Worm (Caenorhabditis elegans): ENCODE measurements around the gene F21D9.11.
"Not testable (repeated sequence)": the region's sequence is repeated elsewhere in the genome, so short reads cannot be mapped to it uniquely, and the experiment has no call there.

The F21D9.11 gene

ce11 chrV:19260686-19261085 lies 8.7 kb downstream of the F21D9.11 start:
- no peak for TF ChIP-seq M03D4.4 (tag; optimal IDR thresholded peaks at IDR 0.05)

DNA sequence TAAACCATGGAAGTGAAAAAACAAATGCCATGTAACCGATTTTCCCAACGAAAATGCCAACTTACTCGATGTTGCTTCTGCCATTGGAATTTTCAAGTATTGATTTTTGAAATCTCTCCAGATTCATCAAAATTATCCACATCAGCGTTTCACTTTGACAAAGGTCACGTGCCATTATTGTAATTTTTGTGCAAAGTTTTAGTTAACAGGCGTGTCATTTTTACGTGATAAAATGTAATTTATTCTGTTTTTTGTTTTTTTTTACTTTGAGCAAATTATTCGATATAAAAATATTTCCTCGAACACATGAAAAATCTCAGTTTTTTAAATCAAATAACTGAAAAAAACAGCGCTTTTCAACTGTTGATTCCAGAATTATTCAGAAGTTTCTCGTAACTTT lies 10.4 kb downstream of the F21D9.11 start, which contains the start of gene F21D9.2:
Gene F21D9.2 (minus strand): TSS at position 101 of the 400 bp plus-strand sequence.
- TF ChIP-seq nhr-237 (tag; optimal IDR thresholded peaks at IDR 0.05) (no peak), lin-32 (GFP tag; optimal IDR thresholded peaks at IDR 0.05) (no peak), elt-1 (tag; optimal IDR thresholded peaks at IDR 0.05; ENCODE audit: borderline replicate concordance, insufficient read depth) (no peak), zip-8 (tag; optimal IDR thresholded peaks at IDR 0.05) (no peak), sem-2 (GFP tag; optimal IDR thresholded peaks at IDR 0.05) (no peak), nhr-28 (tag; optimal IDR thresholded peaks at IDR 0.05) (no peak), nhr-2 (tag; optimal IDR thresholded peaks at IDR 0.05) (no peak), pha-4 (tag; optimal IDR thresholded peaks at IDR 0.05) (no peak), ceh-83 (GFP tag; optimal IDR thresholded peaks at IDR 0.05) (no peak), cnd-1 (tag; optimal IDR thresholded peaks at IDR 0.05) (no peak), ces-1 (GFP tag; optimal IDR thresholded peaks at IDR 0.05) (no peak)

DNA sequence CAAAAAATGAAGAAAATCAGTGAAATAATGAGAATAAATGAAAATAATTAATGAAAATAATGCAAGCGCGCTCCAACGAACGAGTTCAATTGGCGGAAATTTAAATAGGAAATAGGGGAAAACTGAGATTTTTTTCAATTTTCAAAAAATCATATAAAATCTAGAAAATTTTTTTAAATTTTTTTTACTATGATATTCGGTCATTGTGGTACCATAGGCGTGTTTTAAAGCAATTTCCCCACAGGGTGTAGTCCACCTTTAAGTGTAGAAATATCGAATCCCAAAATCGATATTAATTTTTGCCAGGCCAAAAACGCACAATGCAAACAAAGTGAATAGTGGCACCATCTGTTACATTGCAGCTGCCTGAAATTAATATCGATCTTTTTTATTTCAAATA lies 12.2 kb downstream of the F21D9.11 start, which contains the start of gene F21D9.1:
Gene F21D9.1 (plus strand): TSS at position 301 of the 400 bp plus-strand sequence.
- TF ChIP-seq cnd-1 (tag; optimal IDR thresholded peaks at IDR 0.05); lin-32 (GFP tag; optimal IDR thresholded peaks at IDR 0.05); ceh-43 (GFP tag; optimal IDR thresholded peaks at IDR 0.05): not testable (repeated sequence)

DNA sequence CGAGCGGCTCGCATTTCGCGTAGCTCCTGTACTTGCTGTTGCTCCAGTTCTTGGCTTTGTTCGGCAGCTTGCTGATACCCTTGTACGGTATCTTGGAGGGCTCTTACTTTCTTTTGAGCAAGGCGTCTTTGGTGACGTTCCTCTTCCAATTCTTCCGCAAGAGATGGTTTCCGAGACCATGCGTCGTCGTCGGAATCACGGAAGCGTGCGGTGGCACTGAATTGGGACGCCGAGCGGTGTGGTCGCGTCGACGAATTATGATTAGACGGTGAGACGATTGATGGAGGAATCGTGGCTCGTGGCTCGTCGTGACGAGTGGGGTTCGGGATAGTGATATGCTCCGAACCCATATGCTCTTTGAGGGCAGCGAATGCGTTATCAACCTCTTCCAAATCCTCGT lies 24.4 kb downstream of the F21D9.11 start:
- TF ChIP-seq pha-4 (tag; optimal IDR thresholded peaks at IDR 0.05) (no peak), snpc-4 (tag; optimal IDR thresholded peaks at IDR 0.05) (no peak), drap-1 (GFP tag; optimal IDR thresholded peaks at IDR 0.05) (no peak), elt-1 (tag; optimal IDR thresholded peaks at IDR 0.05; ENCODE audit: borderline replicate concordance, insufficient read depth) (no peak), ztf-11 (tag; optimal IDR thresholded peaks at IDR 0.05) (no peak), ham-2 (GFP tag; optimal IDR thresholded peaks at IDR 0.05) (no peak), ceh-43 (GFP tag; optimal IDR thresholded peaks at IDR 0.05) (no peak), nhr-28 (tag; optimal IDR thresholded peaks at IDR 0.05) (no peak), mep-1 (tag; optimal IDR thresholded peaks at IDR 0.05) (no peak), ceh-39 (tag; optimal IDR thresholded peaks at IDR 0.05) (no peak), nhr-237 (tag; optimal IDR thresholded peaks at IDR 0.05) (no peak)

- TF ChIP-seq mls-2 (tag; optimal IDR thresholded peaks at IDR 0.05) (no peak), ceh-39 (tag; optimal IDR thresholded peaks at IDR 0.05) (no peak), sptf-1 (tag; optimal IDR thresholded peaks at IDR 0.05) (no peak), M03D4.4 (tag; optimal IDR thresholded peaks at IDR 0.05) (no peak), pha-4 (tag; optimal IDR thresholded peaks at IDR 0.05) (no peak), unc-62 (GFP tag; optimal IDR thresholded peaks at IDR 0.05) (no peak), ceh-43 (GFP tag; optimal IDR thresholded peaks at IDR 0.05) (no peak)
Measured at ce11 chrV:19278488-19278887, 26.5 kb downstream of the F21D9.11 start.

ce11 chrV:19279888-19280287 lies 27.9 kb downstream of the F21D9.11 start, which contains the start of gene F21D9.8:
TSS of gene F21D9.8 (minus strand) at chrV:19279988.
- TF ChIP-seq drap-1 (GFP tag; optimal IDR thresholded peaks at IDR 0.05) (no peak), nhr-2 (tag; optimal IDR thresholded peaks at IDR 0.05) (no peak), sem-2 (GFP tag; optimal IDR thresholded peaks at IDR 0.05) (no peak), nhr-12 (tag; optimal IDR thresholded peaks at IDR 0.05) (no peak), flh-1 (GFP tag; optimal IDR thresholded peaks at IDR 0.05) (no peak), mep-1 (tag; optimal IDR thresholded peaks at IDR 0.05) (no peak)

DNA sequence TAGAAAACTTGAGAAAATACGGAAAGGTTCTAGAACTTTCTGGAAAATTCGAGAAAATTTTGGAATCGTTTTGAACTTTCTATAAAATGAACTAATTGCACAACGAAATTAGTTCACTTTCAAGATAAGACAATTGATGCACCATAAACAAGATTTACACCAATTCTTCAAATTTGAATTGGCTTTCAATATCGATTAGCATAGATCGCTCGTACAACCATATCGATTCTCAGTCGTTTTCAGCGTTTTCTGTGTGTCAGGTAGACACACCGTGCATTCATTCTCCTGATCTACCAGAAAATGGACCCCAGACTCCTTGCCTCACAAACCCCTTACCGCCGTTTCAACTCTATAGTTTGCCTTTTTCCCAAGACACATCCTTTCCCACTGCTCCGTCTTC lies 30.4 kb downstream of the F21D9.11 start, which contains the start of gene fbxb-117:
Gene fbxb-117 (plus strand): TSS at position 301 of the 400 bp plus-strand sequence.
- TF ChIP-seq mab-5 (tag; optimal IDR thresholded peaks at IDR 0.05) (no peak), snpc-4 (tag; optimal IDR thresholded peaks at IDR 0.05) (no peak), unc-120 (tag; optimal IDR thresholded peaks at IDR 0.05; ENCODE audit: poor library complexity, severe bottlenecking) (no peak), elt-3 (tag; optimal IDR thresholded peaks at IDR 0.05) (no peak), ceh-43 (GFP tag; optimal IDR thresholded peaks at IDR 0.05) (no peak), lin-32 (GFP tag; optimal IDR thresholded peaks at IDR 0.05) (no peak), zip-8 (tag; optimal IDR thresholded peaks at IDR 0.05) (no peak), ceh-83 (GFP tag; optimal IDR thresholded peaks at IDR 0.05) (no peak), ztf-11 (tag; optimal IDR thresholded peaks at IDR 0.05) (no peak), unc-39 (tag; optimal IDR thresholded peaks at IDR 0.05) (no peak), hlh-1 (tag; optimal IDR thresholded peaks at IDR 0.05) (no peak), tbx-8 (GFP tag; optimal IDR thresholded peaks at IDR 0.05) (no peak), flh-1 (GFP tag; optimal IDR thresholded peaks at IDR 0.05) (no peak), ceh-39 (tag; optimal IDR thresholded peaks at IDR 0.05) (no peak), elt-1 (tag; optimal IDR thresholded peaks at IDR 0.05; ENCODE audit: borderline replicate concordance, insufficient read depth) (no peak), drap-1 (GFP tag; optimal IDR thresholded peaks at IDR 0.05) (no peak)
